Worm (Caenorhabditis elegans) whole organism, midembryonic: ENCODE data around the gene str-211.
A peak's percentile ranks its signal among the peaks of the same experiment; 100 is the strongest.

ENCODE experiments used
- T22C8.4 ChIP-seq: fragments of 200-800 bp; sonication (Bioruptor generic); IDR thresholded peaks from 2 replicates; pipeline ENCODE4 v1.3.6; 2022; ENCODE audit warnings: missing genetic modification characterization, missing compliant biosample characterization
- cog-1 ChIP-seq: sonication (generic microtip); optimal IDR thresholded peaks from 2 replicates; lab custom pipeline; 2016; ENCODE audit warnings: missing genetic modification characterization, missing compliant biosample characterization
- flt-1 ChIP-seq: fragments of 200-800 bp; sonication (Bioruptor generic); IDR thresholded peaks from 2 replicates; pipeline ENCODE4 v1.3.6; 2022; ENCODE audit warnings: missing genetic modification characterization, missing compliant biosample characterization
- klf-2 ChIP-seq: fragments of 200-800 bp; sonication (Bioruptor generic); conservative IDR thresholded peaks from 2 replicates; pipeline ENCODE4 v1.3.6; 2022; ENCODE audit warnings: missing genetic modification reagents, missing genetic modification characterization, missing compliant biosample characterization
- med-1 ChIP-seq: sonication (generic microtip); optimal IDR thresholded peaks from 2 replicates; lab custom pipeline; 2017; ENCODE audit warnings: missing genetic modification characterization, mild to moderate bottlenecking, missing compliant biosample characterization, antibody characterized with exemption, missing genetic modification reagents; ENCODE audit not compliant: insufficient read depth
- ref-1 ChIP-seq: fragments of 200-800 bp; sonication (Bioruptor generic); conservative IDR thresholded peaks from 2 replicates; pipeline ENCODE4 v1.3.6; 2022; ENCODE audit warnings: missing genetic modification reagents, missing genetic modification characterization, missing compliant biosample characterization
- tab-1 ChIP-seq: fragments of 200-800 bp; sonication (Bioruptor generic); IDR thresholded peaks from 2 replicates; pipeline ENCODE4 v1.3.6; 2022; ENCODE audit warnings: missing genetic modification characterization, missing compliant biosample characterization
- ztf-23 ChIP-seq: fragments of 200-800 bp; sonication (Bioruptor generic); IDR thresholded peaks from 2 replicates; pipeline ENCODE4 v1.3.6; 2022; ENCODE audit warnings: missing genetic modification reagents, missing genetic modification characterization, missing compliant biosample characterization
- ztf-29 ChIP-seq: fragments of 200-800 bp; sonication (Bioruptor generic); IDR thresholded peaks from 2 replicates; pipeline ENCODE4 v1.3.6; 2022; ENCODE audit warnings: missing genetic modification reagents, missing genetic modification characterization, missing compliant biosample characterization

- no peak for TF ChIP-seq ztf-23 (GFP tag; lab: Robert Waterston, UW)
- TF ChIP-seq T22C8.4 (GFP tag; lab: Robert Waterston, UW) = no peak
- no peak for TF ChIP-seq flt-1 (GFP tag; lab: Robert Waterston, UW)
- no peak for TF ChIP-seq ztf-29 (GFP tag; lab: Robert Waterston, UW)
- TF ChIP-seq tab-1 = no peak
- TF ChIP-seq med-1 (GFP tag; lab: Kevin White, UChicago) = no peak
- 0 out of 2 replicates have a peak, but pooled peaks have one; percentile 22 for TF ChIP-seq klf-2
- TF ChIP-seq cog-1 (tag; lab: Kevin White, UChicago) = no peak
- TF ChIP-seq ref-1 = no peak
Measured at ce11 chrV:4960686-4961085, 16.6 kb upstream of the str-211 start.
